Fruit fly (Drosophila melanogaster): ENCODE data around the gene CG1265.

CG1265 gene

DNA sequence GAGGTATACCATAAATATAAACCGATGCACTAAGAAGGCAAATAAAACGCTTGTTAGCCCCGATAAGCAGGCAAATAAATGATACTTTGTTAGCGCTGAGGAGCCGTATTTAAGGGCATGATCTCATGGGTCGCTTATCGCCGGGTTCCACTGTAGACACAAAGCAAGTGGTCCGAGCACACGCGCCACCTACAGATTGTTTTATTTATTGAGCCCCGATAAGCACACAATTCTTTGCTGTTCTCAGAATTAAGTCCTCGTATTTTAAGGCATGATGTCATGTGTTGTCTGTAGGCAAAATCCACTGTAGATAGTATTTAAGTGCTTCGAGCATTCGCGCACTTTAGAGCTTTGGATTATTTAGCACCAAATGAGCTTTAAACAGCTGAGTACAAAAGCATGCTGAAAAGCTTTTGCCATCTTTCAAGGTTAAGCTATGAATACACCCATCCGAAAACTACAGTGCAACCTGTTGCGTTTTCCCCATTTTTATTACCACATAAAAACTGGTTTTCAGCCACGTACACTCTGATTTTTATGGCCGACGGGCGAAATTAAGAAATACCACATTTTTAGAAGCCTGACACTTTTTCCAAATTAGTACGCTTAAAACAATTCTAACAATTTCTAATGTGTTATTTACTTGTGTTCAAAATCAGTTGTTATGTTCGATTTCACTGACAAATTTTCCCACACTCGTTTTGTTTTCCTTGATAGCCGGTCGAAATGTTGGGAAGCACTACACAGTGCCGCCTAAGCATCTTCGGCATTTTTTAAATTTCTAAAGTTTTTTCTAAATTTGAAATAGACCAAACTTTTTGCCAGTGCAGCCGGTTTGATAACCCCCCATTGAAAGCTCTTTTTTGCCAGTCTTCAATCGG lies 14.9 kb upstream of the CG1265 start, which contains the start of gene Sqor (continued):
- TF ChIP-seq Sox102F (GFP tag; optimal IDR thresholded peaks at IDR 0.05) (peak; percentile 89), usp (GFP tag; optimal IDR thresholded peaks at IDR 0.05) (no peak), CG3995 (GFP tag; optimal IDR thresholded peaks at IDR 0.05) (peak; percentile 63), CG18619 (GFP tag; optimal IDR thresholded peaks at IDR 0.05) (peak; percentile 91), ATbp (GFP tag; optimal IDR thresholded peaks at IDR 0.05) (peak; percentile 73), D19B (GFP tag; optimal IDR thresholded peaks at IDR 0.05) (peak; percentile 82), CG33557 (GFP tag; optimal IDR thresholded peaks at IDR 0.05) (peak; percentile 2), CG11696 (GFP tag; IDR thresholded peaks at IDR 0.05) (peak; percentile 58; the same call in 1 of the 2 replicates), CG9215 (GFP tag; IDR thresholded peaks at IDR 0.05) (peak; percentile 65), CG15011 (GFP tag; optimal IDR thresholded peaks at IDR 0.05) (peak; percentile 85), HLH4C (GFP tag; IDR thresholded peaks at IDR 0.05; ENCODE audit: partially characterized antibody) (peak; percentile 16; the same call in 1 of the 3 replicates), Rfx (GFP tag; IDR thresholded peaks at IDR 0.05) (peak; percentile 85), Kr (GFP tag; optimal IDR thresholded peaks at IDR 0.05) (no peak), Dip2 (GFP tag; IDR thresholded peaks at IDR 0.05) (peak; percentile 35; the same call in 1 of the 2 replicates), CG11560 (tag; IDR thresholded peaks at IDR 0.05) (0 out of 3 replicates have a peak, but pooled peaks have one; percentile 53), CG43689 (GFP tag; IDR thresholded peaks at IDR 0.05) (no peak; the same call in 1 of the 2 replicates), Six4 (GFP tag; optimal IDR thresholded peaks at IDR 0.05) (peak; percentile 32), Bteb2 (GFP tag; optimal IDR thresholded peaks at IDR 0.05) (peak; percentile 85), CG3726 (GFP tag; IDR thresholded peaks at IDR 0.05) (peak; percentile 76; the same call in 2 of the 3 replicates), CG7786 (GFP tag; optimal IDR thresholded peaks at IDR 0.05) (peak; percentile 89), CG10431 (GFP tag; optimal IDR thresholded peaks at IDR 0.05) (no peak), CG17568 (GFP tag; optimal IDR thresholded peaks at IDR 0.05) (peak; percentile 16), CG11398 (GFP tag; optimal IDR thresholded peaks at IDR 0.05) (peak; percentile 72), hth (optimal IDR thresholded peaks at IDR 0.05) (no peak), Atf6 (GFP tag; IDR thresholded peaks at IDR 0.05) (peak; percentile 82), CG10543 (GFP tag; optimal IDR thresholded peaks at IDR 0.05) (peak; percentile 92), CG3065 (GFP tag; optimal IDR thresholded peaks at IDR 0.05) (peak; percentile 31), CG8290 (GFP tag; optimal IDR thresholded peaks at IDR 0.05) (peak; percentile 59), CG8290 (tag; optimal IDR thresholded peaks at IDR 0.05) (peak; percentile 34 to 97), CG34422 (GFP tag; IDR thresholded peaks at IDR 0.05) (peak; percentile 76; the same call in 2 of the 3 replicates), CG12219 (GFP tag; optimal IDR thresholded peaks at IDR 0.05) (peak; percentile 81), dan (GFP tag; IDR thresholded peaks at IDR 0.05) (no peak), Blimp-1 (GFP tag; optimal IDR thresholded peaks at IDR 0.05) (peak; percentile 62), H2.0 (GFP tag; IDR thresholded peaks at IDR 0.05) (peak; percentile 66; the same call in 1 of the 2 replicates), Chrac-16 (GFP tag; optimal IDR thresholded peaks at IDR 0.05) (peak; percentile 68), shn (GFP tag; optimal IDR thresholded peaks at IDR 0.05) (peak; percentile 91), CG3838 (GFP tag; optimal IDR thresholded peaks at IDR 0.05) (peak; percentile 52), CG10462 (GFP tag; optimal IDR thresholded peaks at IDR 0.05) (peak; percentile 78), Hey (tag; optimal IDR thresholded peaks at IDR 0.05) (peak; percentile 77), chinmo (GFP tag; IDR thresholded peaks at IDR 0.05; ENCODE audit: partially characterized antibody) (peak; percentile 61; the same call in 2 of the 4 replicates), tll (GFP tag; optimal IDR thresholded peaks at IDR 0.05) (no peak), vfl (GFP tag; optimal IDR thresholded peaks at IDR 0.05) (peak; percentile 83), fd102C (GFP tag; optimal IDR thresholded peaks at IDR 0.05) (no peak), Stat92E (GFP tag; optimal IDR thresholded peaks at IDR 0.05) (peak in 1 of 3 experiments; percentile 75), CG6765 (GFP tag; optimal IDR thresholded peaks at IDR 0.05) (peak; percentile 86), CG11085 (GFP tag; IDR thresholded peaks at IDR 0.05) (no peak; the same call in 1 of the 2 replicates), bowl (GFP tag; IDR thresholded peaks at IDR 0.05) (peak; percentile 61), ems (GFP tag; optimal IDR thresholded peaks at IDR 0.05) (peak; percentile 91)
